Fruit fly (Drosophila melanogaster) whole organism: ENCODE measurements around the gene CG43896.

ENCODE experiments used
- Dll ChIP-seq: fragments of >200 bp; optimal IDR thresholded peaks from 2 replicates; lab custom pipeline; 2017
- EcR ChIP-seq, 2 experiments: fragments of >200 bp; optimal IDR thresholded peaks; 2 replicates each; lab custom pipeline; 2017; ENCODE audit warnings: missing biosample characterization in 2 of 2, missing genetic modification characterization in 2 of 2, missing genetic modification reagents in 2 of 2
- usp ChIP-seq: fragments of >200 bp; optimal IDR thresholded peaks from 2 replicates; lab custom pipeline; 2017; ENCODE audit warnings: missing biosample characterization, missing genetic modification characterization, mixed read lengths

dm6 chr3L:12002321-12003248 is 26.7 kb downstream of the CG43896 start, which contains the start of the genes Pop2 and CG6928:
- TF ChIP-seq EcR (GFP tag; optimal IDR thresholded peaks at IDR 0.05; lab: Kevin White, UChicago), result no peak
- TF ChIP-seq Dll (lab: Kevin White, UChicago), result no peak
- no peak for TF ChIP-seq usp
